Fruit fly (Drosophila melanogaster): Measurements from ENCODE around the gene CG16719.

dm6 chr3L:9688674-9689073 is 3.7 kb downstream of the CG16719 start:
- TF ChIP-seq CG11617 (GFP tag; optimal IDR thresholded peaks at IDR 0.05) (no peak), toe (GFP tag; optimal IDR thresholded peaks at IDR 0.05) (no peak), pad (GFP tag; optimal IDR thresholded peaks at IDR 0.05) (no peak), Mnt (GFP tag; optimal IDR thresholded peaks at IDR 0.05) (no peak), cic (GFP tag; optimal IDR thresholded peaks at IDR 0.05) (no peak), CG7045 (GFP tag; optimal IDR thresholded peaks at IDR 0.05) (no peak), CG12768 (GFP tag; optimal IDR thresholded peaks at IDR 0.05) (no peak), Clk (GFP tag; optimal IDR thresholded peaks at IDR 0.05) (no peak), CG14711 (tag; optimal IDR thresholded peaks at IDR 0.05) (no peak), Crg-1 (GFP tag; optimal IDR thresholded peaks at IDR 0.05) (no peak), cnc (optimal IDR thresholded peaks at IDR 0.05) (no peak)
